Worm (Caenorhabditis elegans): ENCODE data around the gene W09H1.3.

DNA sequence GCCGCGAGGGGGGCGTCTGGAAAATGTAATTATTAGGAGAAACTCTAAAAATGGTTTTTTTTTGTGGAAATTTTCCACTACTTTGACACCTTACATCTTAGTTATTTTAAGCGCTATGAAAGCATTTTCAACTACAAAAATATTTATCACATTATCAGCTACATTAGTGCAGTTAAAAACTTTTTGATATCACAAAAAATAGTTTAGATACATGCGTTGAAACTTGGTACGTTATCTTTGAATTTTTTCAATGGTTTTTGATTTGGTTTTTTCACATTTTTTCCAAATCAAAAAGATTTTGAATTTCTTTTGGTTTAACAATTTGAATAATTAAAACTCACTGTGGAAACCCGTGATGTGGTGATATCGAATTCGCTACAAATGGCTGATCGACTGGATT lies 21.2 kb upstream of the W09H1.3 start:
- TF ChIP-seq T22C8.4 (GFP tag; IDR thresholded peaks at IDR 0.05) (no peak), flt-1 (GFP tag; IDR thresholded peaks at IDR 0.05) (no peak), ztf-29 (GFP tag; IDR thresholded peaks at IDR 0.05) (no peak), tab-1 (GFP tag; IDR thresholded peaks at IDR 0.05) (no peak), ref-1 (GFP tag; conservative IDR thresholded peaks at IDR 0.05) (no peak), ztf-23 (GFP tag; IDR thresholded peaks at IDR 0.05) (no peak), klf-2 (GFP tag; conservative IDR thresholded peaks at IDR 0.05) (no peak), cog-1 (tag; optimal IDR thresholded peaks at IDR 0.05) (no peak), med-1 (GFP tag; optimal IDR thresholded peaks at IDR 0.05; ENCODE audit: insufficient read depth) (no peak)
